Fruit fly (Drosophila melanogaster) whole organism, adult: ENCODE measurements around the gene Or22a.

Experiments
- CG12768 ChIP-seq: fragments of 200-800 bp; sonication (Bioruptor generic); optimal IDR thresholded peaks from 2 replicates; lab custom pipeline; 2017; ENCODE audit warnings: missing biosample characterization, missing genetic modification characterization, mild to moderate bottlenecking, moderate library complexity, missing genetic modification reagents
- Clk ChIP-seq: fragments of 200-800 bp; sonication (Bioruptor generic); optimal IDR thresholded peaks from 2 replicates; lab custom pipeline; 2017; ENCODE audit warnings: missing biosample characterization, missing genetic modification characterization
- Hr96 ChIP-seq: fragments of 200-800 bp; sonication (Bioruptor generic); optimal IDR thresholded peaks from 2 replicates; lab custom pipeline; 2016; ENCODE audit warnings: missing biosample characterization, missing genetic modification characterization
- bab1 ChIP-seq: fragments of 200-800 bp; sonication (Bioruptor generic); optimal IDR thresholded peaks from 3 replicates; lab custom pipeline; 2019; ENCODE audit warnings: missing biosample characterization, mild to moderate bottlenecking, missing genetic modification characterization, moderate library complexity
- kay ChIP-seq: fragments of 200-800 bp; sonication (Bioruptor generic); peaks from one replicate; lab custom pipeline; 2016; ENCODE audit warnings: missing biosample characterization, missing genetic modification characterization, borderline replicate concordance
- ovo ChIP-seq: fragments of 200-800 bp; sonication (Bioruptor generic); optimal IDR thresholded peaks from 2 replicates; lab custom pipeline; 2016; ENCODE audit warnings: missing biosample characterization, missing genetic modification characterization
- pad ChIP-seq: fragments of 200-800 bp; sonication (Bioruptor generic); optimal IDR thresholded peaks from 3 replicates; lab custom pipeline; 2017; ENCODE audit warnings: missing biosample characterization, missing genetic modification characterization, mild to moderate bottlenecking, moderate library complexity, missing genetic modification reagents
- tj ChIP-seq: fragments of 200-800 bp; sonication (Bioruptor generic); optimal IDR thresholded peaks from 3 replicates; lab custom pipeline; 2017; ENCODE audit warnings: missing biosample characterization, mild to moderate bottlenecking, missing genetic modification characterization, moderate library complexity

dm6 chr2L:1568631-1569030, 48.3 kb downstream of the Or22a start:
- TF ChIP-seq tj (no peak), kay (GFP tag; lab: Kevin White, UChicago) (no peak), ovo (no peak), CG12768 (GFP tag; lab: Kevin White, UChicago) (no peak), Hr96 (GFP tag; lab: Kevin White, UChicago) (no peak), bab1 (GFP tag; lab: Kevin White, UChicago) (no peak), Clk (no peak), pad (GFP tag; lab: Kevin White, UChicago) (no peak)
